Fruit fly (Drosophila melanogaster): Measurements from ENCODE around the gene CG33912.

CG33912 gene

DNA sequence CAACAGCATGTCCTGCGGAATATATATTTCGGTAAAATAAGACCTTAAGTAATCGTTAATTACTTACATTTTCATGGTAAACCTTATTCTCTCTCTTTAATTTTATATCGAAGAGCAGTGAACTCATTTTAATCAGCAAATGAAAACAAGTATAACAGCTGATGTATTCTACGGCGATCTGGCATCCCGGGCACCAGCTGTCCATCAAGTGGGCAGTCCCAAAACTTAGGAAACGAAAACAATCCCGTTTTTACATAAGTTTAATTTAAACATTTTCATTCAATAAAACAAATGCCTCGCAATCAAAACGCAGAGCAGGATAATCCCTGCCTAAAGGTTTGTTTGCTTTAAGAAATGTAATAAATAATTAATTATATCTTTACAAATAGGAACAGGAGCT, 13.9 kb upstream of the CG33912 start, which contains the start of the genes CG4074 and CG4186 (continued):
- TF ChIP-seq CG2202 (tag; optimal IDR thresholded peaks at IDR 0.05) (no peak), Dp (GFP tag; optimal IDR thresholded peaks at IDR 0.05) (peak; percentile 28), CG12769 (tag; optimal IDR thresholded peaks at IDR 0.05) (peak; percentile 51), CrebB (tag; optimal IDR thresholded peaks at IDR 0.05) (no peak), CG13775 (GFP tag; optimal IDR thresholded peaks at IDR 0.05) (no peak), da (GFP tag; optimal IDR thresholded peaks at IDR 0.05) (no peak), sna (GFP tag; IDR thresholded peaks at IDR 0.05; ENCODE audit: partially characterized antibody) (peak; percentile 52), CG7928 (GFP tag; optimal IDR thresholded peaks at IDR 0.05) (no peak), CG13287 (GFP tag; IDR thresholded peaks at IDR 0.05; ENCODE audit: partially characterized antibody) (peak; percentile 62), exex (tag; optimal IDR thresholded peaks at IDR 0.05) (peak; percentile 40), CG6654 (GFP tag; optimal IDR thresholded peaks at IDR 0.05) (no peak), YL-1 (GFP tag; optimal IDR thresholded peaks at IDR 0.05) (peak; percentile 82), dimm (GFP tag; IDR thresholded peaks at IDR 0.05) (no peak), Med (GFP tag) (peak; percentile 60), stc (GFP tag; IDR thresholded peaks at IDR 0.05) (no peak), CkIIα-i1 (GFP tag; IDR thresholded peaks at IDR 0.05) (no peak), Ada2b (GFP tag; IDR thresholded peaks at IDR 0.05) (no peak), pnt (GFP tag; optimal IDR thresholded peaks at IDR 0.05) (no peak), crp (GFP tag; optimal IDR thresholded peaks at IDR 0.05) (peak; percentile 94 to 99), pum (GFP tag; optimal IDR thresholded peaks at IDR 0.05) (no peak), bigmax (GFP tag; optimal IDR thresholded peaks at IDR 0.05) (no peak), CG34422 (GFP tag; IDR thresholded peaks at IDR 0.05) (peak; percentile 25; the same call in 1 of the 3 replicates), CG18764 (GFP tag; optimal IDR thresholded peaks at IDR 0.05) (no peak), trem (tag; optimal IDR thresholded peaks at IDR 0.05) (peak; percentile 99), lmd (GFP tag; IDR thresholded peaks at IDR 0.05) (no peak), CG7745 (tag; optimal IDR thresholded peaks at IDR 0.05) (no peak), CG11398 (GFP tag; optimal IDR thresholded peaks at IDR 0.05) (no peak), CG5245 (GFP tag; optimal IDR thresholded peaks at IDR 0.05) (no peak), Doc2 (GFP tag; IDR thresholded peaks at IDR 0.05) (no peak), Dip3 (GFP tag; optimal IDR thresholded peaks at IDR 0.05) (no peak), dpn (GFP tag; optimal IDR thresholded peaks at IDR 0.05) (no peak), CG10366 (GFP tag; IDR thresholded peaks at IDR 0.05) (no peak), CG7987 (GFP tag; optimal IDR thresholded peaks at IDR 0.05) (peak; percentile 18), sd (tag; optimal IDR thresholded peaks at IDR 0.05) (no peak), al (GFP tag; IDR thresholded peaks at IDR 0.05) (no peak), CG8924 (tag; optimal IDR thresholded peaks at IDR 0.05) (peak; percentile 4), CG3163 (GFP tag; optimal IDR thresholded peaks at IDR 0.05) (peak; percentile 83), CG10147 (GFP tag; optimal IDR thresholded peaks at IDR 0.05) (no peak), CG3281 (GFP tag; optimal IDR thresholded peaks at IDR 0.05) (peak; percentile 28), Sry-δ (GFP tag; optimal IDR thresholded peaks at IDR 0.05) (no peak), CG12744 (GFP tag; optimal IDR thresholded peaks at IDR 0.05) (no peak), fd102C (GFP tag; optimal IDR thresholded peaks at IDR 0.05) (no peak), CG1792 (GFP tag; optimal IDR thresholded peaks at IDR 0.05) (no peak), Tbp (GFP tag; optimal IDR thresholded peaks at IDR 0.05) (no peak), abd-A (tag; optimal IDR thresholded peaks at IDR 0.05) (no peak), vfl (GFP tag; optimal IDR thresholded peaks at IDR 0.05) (no peak), CG6254 (GFP tag; optimal IDR thresholded peaks at IDR 0.05) (peak; percentile 9), klu (GFP tag; IDR thresholded peaks at IDR 0.05) (no peak), fu2 (GFP tag; optimal IDR thresholded peaks at IDR 0.05) (no peak), CG2712 (tag; optimal IDR thresholded peaks at IDR 0.05) (peak; percentile 13), nerfin-2 (GFP tag; IDR thresholded peaks at IDR 0.05; ENCODE audit: partially characterized antibody) (no peak)

Measured in whole organism, embryonic.